Worm (Caenorhabditis elegans): ENCODE data around the gene mab-9.

mab-9 gene

ce11 chrII:515765-516164, at the start of gene mab-9:
Gene mab-9 (plus strand): TSS chrII:516024.
- TF ChIP-seq M03D4.4 (tag; optimal IDR thresholded peaks at IDR 0.05) (no peak), mep-1 (tag; optimal IDR thresholded peaks at IDR 0.05) (no peak), mab-5 (tag; optimal IDR thresholded peaks at IDR 0.05) (no peak), elt-3 (tag; optimal IDR thresholded peaks at IDR 0.05) (no peak), ceh-83 (GFP tag; optimal IDR thresholded peaks at IDR 0.05) (no peak), lin-32 (GFP tag; optimal IDR thresholded peaks at IDR 0.05) (no peak), nhr-76 (tag; optimal IDR thresholded peaks at IDR 0.05) (no peak), ceh-43 (GFP tag; optimal IDR thresholded peaks at IDR 0.05) (no peak), elt-1 (tag; optimal IDR thresholded peaks at IDR 0.05; ENCODE audit: borderline replicate concordance, insufficient read depth) (no peak), ztf-11 (tag; optimal IDR thresholded peaks at IDR 0.05) (no peak), nhr-28 (tag; optimal IDR thresholded peaks at IDR 0.05) (no peak), cnd-1 (tag; optimal IDR thresholded peaks at IDR 0.05) (no peak), nhr-2 (tag; optimal IDR thresholded peaks at IDR 0.05) (no peak), blmp-1 (tag; optimal IDR thresholded peaks at IDR 0.05) (no peak), pha-4 (tag; optimal IDR thresholded peaks at IDR 0.05) (no peak), flh-1 (GFP tag; optimal IDR thresholded peaks at IDR 0.05) (no peak), drap-1 (GFP tag; optimal IDR thresholded peaks at IDR 0.05) (no peak), lin-13 (tag; optimal IDR thresholded peaks at IDR 0.05) (no peak), hlh-1 (tag; optimal IDR thresholded peaks at IDR 0.05) (no peak)

ce11 chrII:467265-467664, 48.6 kb upstream of the mab-9 start, which contains the start of gene nfyb-1:
Gene nfyb-1 (minus strand): TSS chrII:467365.
- TF ChIP-seq sem-2 (GFP tag; optimal IDR thresholded peaks at IDR 0.05), result no peak
- no peak for TF ChIP-seq mep-1 (tag; optimal IDR thresholded peaks at IDR 0.05)
- no peak for TF ChIP-seq lin-32 (GFP tag; optimal IDR thresholded peaks at IDR 0.05)
- TF ChIP-seq mls-2 (tag; optimal IDR thresholded peaks at IDR 0.05), result no peak
- TF ChIP-seq ztf-11 (tag; optimal IDR thresholded peaks at IDR 0.05), result no peak
- no peak for TF ChIP-seq unc-39 (tag; optimal IDR thresholded peaks at IDR 0.05)

- TF ChIP-seq unc-39 (tag; optimal IDR thresholded peaks at IDR 0.05), result no peak
- TF ChIP-seq elt-1 (tag; optimal IDR thresholded peaks at IDR 0.05; ENCODE audit: borderline replicate concordance, insufficient read depth), result no peak
- no peak for TF ChIP-seq nhr-28 (tag; optimal IDR thresholded peaks at IDR 0.05)
- TF ChIP-seq unc-120 (tag; optimal IDR thresholded peaks at IDR 0.05; ENCODE audit: poor library complexity, severe bottlenecking), result no peak
- TF ChIP-seq unc-62 (GFP tag; optimal IDR thresholded peaks at IDR 0.05), result no peak
- no peak for TF ChIP-seq tbx-8 (GFP tag; optimal IDR thresholded peaks at IDR 0.05)
- TF ChIP-seq nhr-2 (tag; optimal IDR thresholded peaks at IDR 0.05), result no peak
- no peak for TF ChIP-seq elt-3 (tag; optimal IDR thresholded peaks at IDR 0.05)
- no peak for TF ChIP-seq zip-8 (tag; optimal IDR thresholded peaks at IDR 0.05)
- TF ChIP-seq lin-32 (GFP tag; optimal IDR thresholded peaks at IDR 0.05), result no peak
- no peak for TF ChIP-seq lin-13 (tag; optimal IDR thresholded peaks at IDR 0.05)
- no peak for TF ChIP-seq drap-1 (GFP tag; optimal IDR thresholded peaks at IDR 0.05)
- TF ChIP-seq snpc-4 (tag; optimal IDR thresholded peaks at IDR 0.05), result no peak
- no peak for TF ChIP-seq mab-5 (tag; optimal IDR thresholded peaks at IDR 0.05)
- TF ChIP-seq lsy-2 (tag; optimal IDR thresholded peaks at IDR 0.05), result no peak
- TF ChIP-seq nhr-76 (tag; optimal IDR thresholded peaks at IDR 0.05), result no peak
Measured at ce11 chrII:470375-470774, 45.4 kb upstream of the mab-9 start, which contains the start of gene tomm-22. Gene tomm-22 (minus strand): TSS chrII:470475.

ce11 chrII:473203-473602, 42.6 kb upstream of the mab-9 start, which contains the start of gene W07E6.5:
Gene W07E6.5 (plus strand): TSS chrII:473503.
- TF ChIP-seq nhr-2 (tag; optimal IDR thresholded peaks at IDR 0.05) (no peak), nhr-76 (tag; optimal IDR thresholded peaks at IDR 0.05) (no peak), unc-120 (tag; optimal IDR thresholded peaks at IDR 0.05; ENCODE audit: poor library complexity, severe bottlenecking) (no peak), lin-32 (GFP tag; optimal IDR thresholded peaks at IDR 0.05) (no peak), nhr-237 (tag; optimal IDR thresholded peaks at IDR 0.05) (no peak), sem-2 (GFP tag; optimal IDR thresholded peaks at IDR 0.05) (no peak), lsy-2 (tag; optimal IDR thresholded peaks at IDR 0.05) (no peak), drap-1 (GFP tag; optimal IDR thresholded peaks at IDR 0.05) (no peak), snpc-4 (tag; optimal IDR thresholded peaks at IDR 0.05) (no peak), ceh-43 (GFP tag; optimal IDR thresholded peaks at IDR 0.05) (no peak), nhr-28 (tag; optimal IDR thresholded peaks at IDR 0.05) (no peak), elt-3 (tag; optimal IDR thresholded peaks at IDR 0.05) (no peak), mep-1 (tag; optimal IDR thresholded peaks at IDR 0.05) (no peak), elt-1 (tag; optimal IDR thresholded peaks at IDR 0.05; ENCODE audit: borderline replicate concordance, insufficient read depth) (no peak)

ce11 chrII:475312-475711, 40.5 kb upstream of the mab-9 start:
- TF ChIP-seq cnd-1 (tag; optimal IDR thresholded peaks at IDR 0.05), result no peak
- TF ChIP-seq ceh-83 (GFP tag; optimal IDR thresholded peaks at IDR 0.05), result no peak
- no peak for TF ChIP-seq ceh-43 (GFP tag; optimal IDR thresholded peaks at IDR 0.05)
- TF ChIP-seq mab-5 (tag; optimal IDR thresholded peaks at IDR 0.05), result no peak
- TF ChIP-seq flh-1 (GFP tag; optimal IDR thresholded peaks at IDR 0.05), result no peak
- no peak for TF ChIP-seq nhr-76 (tag; optimal IDR thresholded peaks at IDR 0.05)
- TF ChIP-seq lsy-2 (tag; optimal IDR thresholded peaks at IDR 0.05), result no peak
- TF ChIP-seq M03D4.4 (tag; optimal IDR thresholded peaks at IDR 0.05), result no peak
- TF ChIP-seq ces-1 (GFP tag; optimal IDR thresholded peaks at IDR 0.05), result no peak
- no peak for TF ChIP-seq elt-3 (tag; optimal IDR thresholded peaks at IDR 0.05)
